Worm (Caenorhabditis elegans): ENCODE data around the gene F42G2.5.

Gene F42G2.5

DNA sequence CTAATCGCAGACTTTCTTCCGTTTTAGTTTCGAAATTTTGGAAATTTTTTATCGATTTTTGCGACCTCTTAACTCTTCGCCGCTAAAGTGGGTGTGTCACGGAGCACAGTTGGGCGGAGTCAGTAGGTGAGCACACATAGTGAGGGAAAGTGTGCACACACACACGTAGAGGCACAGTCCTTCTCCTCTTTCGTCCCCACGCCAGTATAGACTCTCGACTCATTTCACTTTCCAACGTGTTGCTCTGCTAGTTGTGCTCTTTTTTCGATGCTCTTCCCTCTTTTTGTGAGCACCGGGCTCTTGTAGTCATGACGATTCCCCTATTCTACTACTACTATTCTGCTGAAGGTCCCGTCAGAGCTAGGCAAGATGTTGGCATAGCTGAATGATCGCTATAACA, 34.7 kb upstream of the F42G2.5 start (continued):
- TF ChIP-seq B0261.1 (tag; optimal IDR thresholded peaks at IDR 0.05) (no peak), hsf-1 (GFP tag; IDR thresholded peaks at IDR 0.05) (peak; percentile 35; the same call in 1 of the 2 replicates), tbx-9 (tag; optimal IDR thresholded peaks at IDR 0.05; ENCODE audit: borderline replicate concordance) (no peak), efl-1 (GFP tag; optimal IDR thresholded peaks at IDR 0.05) (no peak), zim-3 (tag; optimal IDR thresholded peaks at IDR 0.05) (no peak), F23B12.7 (tag; optimal IDR thresholded peaks at IDR 0.05; ENCODE audit: insufficient read depth) (no peak), nhr-120 (GFP tag; IDR thresholded peaks at IDR 0.05) (no peak), T07F8.4 (tag; optimal IDR thresholded peaks at IDR 0.05) (no peak), pbrm-1 (GFP tag; IDR thresholded peaks at IDR 0.05) (0 out of 2 replicates have a peak, but pooled peaks have one; percentile 42), ceh-91 (GFP tag; IDR thresholded peaks at IDR 0.05) (no peak), ztf-25 (GFP tag; IDR thresholded peaks at IDR 0.05) (no peak), madf-3 (GFP tag; IDR thresholded peaks at IDR 0.05) (0 out of 2 replicates have a peak, but pooled peaks have one; percentile 34), F49E8.2 (tag; optimal IDR thresholded peaks at IDR 0.05; ENCODE audit: insufficient read depth) (no peak), dpl-1 (GFP tag; optimal IDR thresholded peaks at IDR 0.05) (no peak), ztf-18 (tag; optimal IDR thresholded peaks at IDR 0.05) (no peak), F52B5.7 (tag; optimal IDR thresholded peaks at IDR 0.05) (no peak), die-1 (tag; optimal IDR thresholded peaks at IDR 0.05) (no peak), cebp-1 (GFP tag; IDR thresholded peaks at IDR 0.05) (peak; percentile 40; the same call in 1 of the 2 replicates), cebp-1 (tag; optimal IDR thresholded peaks at IDR 0.05) (peak; percentile 68), F57A8.1 (GFP tag; optimal IDR thresholded peaks at IDR 0.05) (no peak), sptf-2 (GFP tag; optimal IDR thresholded peaks at IDR 0.05) (no peak), sdz-38 (tag; optimal IDR thresholded peaks at IDR 0.05) (no peak), egrh-3 (GFP tag; IDR thresholded peaks at IDR 0.05) (no peak), rpc-1 (optimal IDR thresholded peaks at IDR 0.05) (no peak), rpc-1 (tag; optimal IDR thresholded peaks at IDR 0.05) (no peak), B0019.2 (GFP tag; conservative IDR thresholded peaks at IDR 0.05) (no peak), xnd-1 (tag; optimal IDR thresholded peaks at IDR 0.05) (no peak)

DNA sequence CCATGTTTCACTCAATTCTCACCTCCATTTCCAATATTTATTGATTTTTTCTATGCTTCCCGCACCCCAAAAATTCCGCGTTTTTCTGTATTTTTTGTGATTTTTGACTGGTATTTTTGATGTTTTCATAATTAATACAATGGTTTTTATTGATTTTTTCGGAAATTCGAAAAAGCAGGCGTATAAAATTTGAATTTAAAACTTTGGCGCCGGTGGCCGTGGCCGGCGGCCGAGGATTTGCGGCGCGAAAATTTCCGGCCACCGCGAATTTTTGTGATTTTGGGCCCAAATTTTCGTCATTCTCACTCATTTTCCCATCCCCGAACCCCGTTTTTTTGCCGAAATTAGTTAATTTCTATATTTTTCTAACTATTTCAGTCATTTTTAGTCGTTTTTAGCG, 33.2 kb upstream of the F42G2.5 start:
- TF ChIP-seq F33H1.4 (GFP tag; IDR thresholded peaks at IDR 0.05) (peak; percentile 75), Y79H2A.3 (GFP tag; conservative IDR thresholded peaks at IDR 0.05) (peak; percentile 91), dox-1 (GFP tag; IDR thresholded peaks at IDR 0.05) (peak; percentile 95), F22D6.2 (tag; optimal IDR thresholded peaks at IDR 0.05) (no peak), B0336.3 (GFP tag; IDR thresholded peaks at IDR 0.05) (peak; percentile 91), madf-8 (GFP tag; conservative IDR thresholded peaks at IDR 0.05) (peak; percentile 99), T26A5.8 (tag; optimal IDR thresholded peaks at IDR 0.05) (no peak), ZK185.1 (tag; optimal IDR thresholded peaks at IDR 0.05; ENCODE audit: poor library complexity, severe bottlenecking) (no peak), lsl-1 (GFP tag; optimal IDR thresholded peaks at IDR 0.05) (peak; percentile 84), hlh-26 (GFP tag; conservative IDR thresholded peaks at IDR 0.05) (no peak), madf-10 (tag; optimal IDR thresholded peaks at IDR 0.05) (peak; percentile 24), snpc-1.3 (tag; optimal IDR thresholded peaks at IDR 0.05; ENCODE audit: insufficient read depth) (peak; percentile 34), dpff-1 (tag; optimal IDR thresholded peaks at IDR 0.05) (no peak), zim-3 (tag; optimal IDR thresholded peaks at IDR 0.05) (no peak), lir-1 (GFP tag; conservative IDR thresholded peaks at IDR 0.05) (peak; percentile 78; the same call in 1 of the 2 replicates), snpc-4 (GFP tag; optimal IDR thresholded peaks at IDR 0.05) (no peak), snpc-4 (tag; optimal IDR thresholded peaks at IDR 0.05) (peak in 2 of 4 experiments; percentile 2 to 36), chd-7 (tag; optimal IDR thresholded peaks at IDR 0.05) (peak; percentile 25), ztf-22 (GFP tag; optimal IDR thresholded peaks at IDR 0.05) (no peak), C06A6.2 (GFP tag; conservative IDR thresholded peaks at IDR 0.05) (no peak), hrde-1 (tag; optimal IDR thresholded peaks at IDR 0.05; ENCODE audit: borderline replicate concordance) (peak; percentile 55), nhr-27 (tag; optimal IDR thresholded peaks at IDR 0.05) (no peak), let-607 (tag; optimal IDR thresholded peaks at IDR 0.05) (no peak), nhr-80 (tag; optimal IDR thresholded peaks at IDR 0.05) (no peak)
